Worm (Caenorhabditis elegans) whole organism, late embryonic: ENCODE results near the gene rif-1.2.

Experiments used
- ama-1 ChIP-seq: fragments of 150-350 bp; optimal IDR thresholded peaks from 2 replicates; lab custom pipeline; 2014
- fkh-10 ChIP-seq: fragments of 150-350 bp; optimal IDR thresholded peaks from 2 replicates; lab custom pipeline; 2014; ENCODE audit warnings: missing biosample characterization, missing genetic modification reagents, missing genetic modification characterization
- gmeb-2 ChIP-seq: sonication (generic microtip); optimal IDR thresholded peaks from 2 replicates; lab custom pipeline; 2016; ENCODE audit warnings: missing genetic modification characterization, inconsistent platforms, missing compliant biosample characterization
- hlh-13 ChIP-seq: fragments of 200-800 bp; sonication (Bioruptor generic); optimal IDR thresholded peaks from 2 replicates; lab custom pipeline; 2018; ENCODE audit warnings: mild to moderate bottlenecking, missing genetic modification characterization, missing compliant biosample characterization
- pat-9 ChIP-seq: fragments of 200-800 bp; sonication (Bioruptor generic); optimal IDR thresholded peaks from 2 replicates; lab custom pipeline; 2018; ENCODE audit warnings: mild to moderate bottlenecking, missing genetic modification characterization, moderate library complexity, missing compliant biosample characterization
- pros-1 ChIP-seq: fragments of 150-350 bp; optimal IDR thresholded peaks from 2 replicates; lab custom pipeline; 2014; ENCODE audit warnings: missing biosample characterization, missing genetic modification reagents, missing genetic modification characterization
- rnt-1 ChIP-seq: sonication (generic microtip); optimal IDR thresholded peaks from 2 replicates; lab custom pipeline; 2016; ENCODE audit warnings: missing genetic modification characterization, missing compliant biosample characterization
- ztf-16 ChIP-seq: sonication (generic microtip); optimal IDR thresholded peaks from 2 replicates; lab custom pipeline; 2017; ENCODE audit warnings: missing genetic modification characterization, missing compliant biosample characterization

ce11 chrX:12356581-12356980, 14.6 kb downstream of the rif-1.2 start, which contains the start of gene nspc-12:
- TF ChIP-seq hlh-13 (GFP tag; lab: Kevin White, UChicago): no peak
- TF ChIP-seq fkh-10 (GFP tag; lab: Kevin White, UChicago): no peak
- no peak for TF ChIP-seq rnt-1
- TF ChIP-seq ztf-16: no peak
- no peak for TF ChIP-seq pros-1 (tag; lab: Kevin White, UChicago)
- TF ChIP-seq pat-9 (tag; lab: Kevin White, UChicago): no peak
- no peak for TF ChIP-seq ama-1 (lab: Kevin White, UChicago)
- no peak for TF ChIP-seq gmeb-2 (tag; lab: Kevin White, UChicago)
